Worm (Caenorhabditis elegans) whole organism, late embryonic: ENCODE measurements around the gene Y54G11A.2.

Experiments used
- che-1 ChIP-seq: sonication (generic microtip); optimal IDR thresholded peaks from 2 replicates; lab custom pipeline; 2016; ENCODE audit warnings: mild to moderate bottlenecking, missing genetic modification characterization, missing compliant biosample characterization
- dmd-4 ChIP-seq: sonication (generic microtip); optimal IDR thresholded peaks from 2 replicates; lab custom pipeline; 2016; ENCODE audit warnings: borderline replicate concordance, missing genetic modification characterization, missing compliant biosample characterization
- fkh-10 ChIP-seq: fragments of 150-350 bp; optimal IDR thresholded peaks from 2 replicates; lab custom pipeline; 2014; ENCODE audit warnings: missing biosample characterization, missing genetic modification reagents, missing genetic modification characterization
- lim-6 ChIP-seq: sonication (generic microtip); optimal IDR thresholded peaks from 2 replicates; lab custom pipeline; 2016; ENCODE audit warnings: missing genetic modification characterization, missing compliant biosample characterization
- nfya-1 ChIP-seq: sonication (generic microtip); optimal IDR thresholded peaks from 2 replicates; lab custom pipeline; 2017; ENCODE audit warnings: missing genetic modification characterization, mild to moderate bottlenecking, missing compliant biosample characterization, antibody characterized with exemption, moderate library complexity
- nhr-11 ChIP-seq: fragments of 150-350 bp; optimal IDR thresholded peaks from 2 replicates; lab custom pipeline; 2014; ENCODE audit warnings: missing biosample characterization, missing genetic modification characterization
- pax-1 ChIP-seq: fragments of 150-350 bp; optimal IDR thresholded peaks from 2 replicates; lab custom pipeline; 2014; ENCODE audit warnings: missing biosample characterization, missing genetic modification characterization
- pha-4 ChIP-seq: fragments of 150-350 bp; optimal IDR thresholded peaks from 2 replicates; lab custom pipeline; 2018; ENCODE audit warnings: missing biosample characterization, missing genetic modification reagents, missing genetic modification characterization
- pqm-1 ChIP-seq: sonication (generic microtip); optimal IDR thresholded peaks from 2 replicates; lab custom pipeline; 2016; ENCODE audit warnings: missing genetic modification characterization, missing compliant biosample characterization
- pros-1 ChIP-seq: fragments of 150-350 bp; optimal IDR thresholded peaks from 2 replicates; lab custom pipeline; 2014; ENCODE audit warnings: missing biosample characterization, missing genetic modification reagents, missing genetic modification characterization
- sox-2 ChIP-seq: fragments of 200-800 bp; sonication (Bioruptor generic); IDR thresholded peaks from 2 replicates; pipeline ENCODE4 v1.3.6; 2022; ENCODE audit warnings: missing genetic modification reagents, missing genetic modification characterization, missing compliant biosample characterization
- syd-9 ChIP-seq: sonication (generic microtip); optimal IDR thresholded peaks from 2 replicates; lab custom pipeline; 2016; ENCODE audit warnings: mild to moderate bottlenecking, missing genetic modification characterization, moderate library complexity, missing compliant biosample characterization
- tbx-2 ChIP-seq: sonication (generic microtip); optimal IDR thresholded peaks from 2 replicates; lab custom pipeline; 2016; ENCODE audit warnings: missing genetic modification characterization, missing compliant biosample characterization

DNA sequence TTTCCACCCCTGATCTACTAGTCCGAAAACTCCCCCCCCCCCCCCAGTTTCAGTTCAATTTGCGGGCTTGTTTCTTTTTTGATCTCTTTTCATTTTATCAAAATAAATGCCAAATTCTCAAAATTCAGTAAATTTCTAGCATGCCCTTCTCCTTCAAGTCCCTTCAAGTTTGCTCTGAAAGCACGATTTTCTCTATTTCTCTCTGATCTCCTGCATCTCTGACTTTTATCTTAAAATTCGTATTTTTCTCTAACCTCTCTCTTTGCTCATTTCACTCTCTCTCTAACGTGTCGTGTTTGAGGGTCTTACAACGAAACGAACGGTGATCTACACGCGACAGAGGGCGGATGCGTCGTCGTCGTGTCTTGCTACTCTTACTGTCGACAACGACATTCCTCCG, 46.8 kb upstream of the Y54G11A.2 start, which contains the start of gene ace-3:
- TF ChIP-seq pros-1 (tag; lab: Kevin White, UChicago) (no peak), fkh-10 (GFP tag; lab: Kevin White, UChicago) (no peak), che-1 (tag; lab: Kevin White, UChicago) (no peak), pqm-1 (tag; lab: Kevin White, UChicago) (no peak), tbx-2 (tag; lab: Kevin White, UChicago) (no peak), syd-9 (tag; lab: Kevin White, UChicago) (no peak), dmd-4 (tag; lab: Kevin White, UChicago) (no peak), pha-4 (no peak), nfya-1 (no peak), sox-2 (GFP tag; lab: Robert Waterston, UW) (no peak), lim-6 (tag; lab: Kevin White, UChicago) (no peak), pax-1 (no peak), nhr-11 (tag; lab: Kevin White, UChicago) (no peak)
